Fruit fly (Drosophila melanogaster): ENCODE results near the gene CG6912.

Gene CG6912

dm6 chr3R:15089922-15090261, 46.9 kb downstream of the CG6912 start:
- TF ChIP-seq Hr83 (GFP tag; optimal IDR thresholded peaks at IDR 0.05; ENCODE audit: poor library complexity, severe bottlenecking) (no peak), sage (GFP tag; optimal IDR thresholded peaks at IDR 0.05) (peak; percentile 29), br (GFP tag; optimal IDR thresholded peaks at IDR 0.05) (no peak), Sp1 (GFP tag; optimal IDR thresholded peaks at IDR 0.05) (peak; percentile 11), rgr (GFP tag; optimal IDR thresholded peaks at IDR 0.05) (peak; percentile 34), ey (GFP tag; optimal IDR thresholded peaks at IDR 0.05) (peak; percentile 40), Abd-B (GFP tag; optimal IDR thresholded peaks at IDR 0.05) (no peak), Hnf4 (GFP tag; optimal IDR thresholded peaks at IDR 0.05) (no peak), fru (GFP tag; optimal IDR thresholded peaks at IDR 0.05) (peak; percentile 41), foxo (GFP tag; optimal IDR thresholded peaks at IDR 0.05) (peak in 1 of 2 experiments; percentile 48), HLH106 (tag; optimal IDR thresholded peaks at IDR 0.05) (peak; percentile 22), jim (GFP tag; optimal IDR thresholded peaks at IDR 0.05) (no peak), h (GFP tag; optimal IDR thresholded peaks at IDR 0.05) (peak; percentile 32), Jra (GFP tag; optimal IDR thresholded peaks at IDR 0.05) (no peak), lola (GFP tag; optimal IDR thresholded peaks at IDR 0.05) (no peak), CG32264 (GFP tag; optimal IDR thresholded peaks at IDR 0.05) (no peak), OdsH (GFP tag; optimal IDR thresholded peaks at IDR 0.05) (peak; percentile 12), CrebA (GFP tag; optimal IDR thresholded peaks at IDR 0.05; ENCODE audit: borderline replicate concordance) (no peak), GATAd (GFP tag; optimal IDR thresholded peaks at IDR 0.05) (no peak)

DNA sequence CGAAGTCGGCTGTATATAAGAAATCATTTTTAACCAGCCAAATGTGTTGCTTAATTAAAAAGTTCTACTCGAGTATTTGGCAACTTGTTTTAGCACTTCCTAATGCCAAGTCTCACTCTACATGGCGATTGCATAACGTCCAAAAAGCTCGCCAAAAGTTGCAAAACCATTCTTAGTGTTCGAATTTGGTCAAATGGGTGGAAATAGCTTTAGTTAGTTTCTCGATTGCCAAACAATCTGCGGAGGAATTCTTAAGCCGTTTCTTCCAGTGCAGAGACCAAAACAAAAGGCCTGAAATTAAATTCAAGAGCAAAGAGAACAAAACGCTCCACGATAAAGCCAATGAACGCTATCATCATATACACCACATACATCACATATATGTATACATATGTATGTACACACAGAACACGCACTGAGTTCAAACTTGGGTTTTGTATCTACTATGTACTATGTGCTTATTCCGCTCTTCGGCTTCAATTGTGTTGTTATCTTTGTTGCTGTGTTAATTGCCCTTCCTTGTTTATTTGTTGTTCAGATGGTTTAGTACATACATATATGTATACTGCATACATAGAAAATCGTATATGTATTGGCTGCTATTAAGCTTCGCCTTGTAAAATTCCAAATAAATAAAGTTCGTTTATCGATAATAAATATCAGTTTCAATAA, 47.4 kb downstream of the CG6912 start:
- TF ChIP-seq N (GFP tag; optimal IDR thresholded peaks at IDR 0.05) = no peak
- no peak for TF ChIP-seq Hr78 (GFP tag; optimal IDR thresholded peaks at IDR 0.05)
- TF ChIP-seq Rel (GFP tag; optimal IDR thresholded peaks at IDR 0.05) = no peak
- TF ChIP-seq Rel (tag; optimal IDR thresholded peaks at IDR 0.05) = no peak
- no peak for TF ChIP-seq Vsx2 (GFP tag; optimal IDR thresholded peaks at IDR 0.05; ENCODE audit: partially characterized antibody)
- no peak for TF ChIP-seq Hnf4 (GFP tag; optimal IDR thresholded peaks at IDR 0.05)
- no peak for TF ChIP-seq psq (GFP tag; optimal IDR thresholded peaks at IDR 0.05)
- TF ChIP-seq Dif (GFP tag; optimal IDR thresholded peaks at IDR 0.05; ENCODE audit: partially characterized antibody) = no peak
- TF ChIP-seq br (GFP tag; optimal IDR thresholded peaks at IDR 0.05) = no peak
- TF ChIP-seq CG9705 (GFP tag; optimal IDR thresholded peaks at IDR 0.05) = no peak
- TF ChIP-seq dmrt93B (GFP tag; optimal IDR thresholded peaks at IDR 0.05) = no peak
- no peak for TF ChIP-seq tai (GFP tag; optimal IDR thresholded peaks at IDR 0.05)
- TF ChIP-seq h (GFP tag; optimal IDR thresholded peaks at IDR 0.05) = no peak
- TF ChIP-seq HLH106 (tag; optimal IDR thresholded peaks at IDR 0.05) = no peak
- no peak for TF ChIP-seq dsf (GFP tag; optimal IDR thresholded peaks at IDR 0.05; ENCODE audit: borderline replicate concordance)
- TF ChIP-seq ey (GFP tag; optimal IDR thresholded peaks at IDR 0.05) = no peak
- TF ChIP-seq lola (GFP tag; optimal IDR thresholded peaks at IDR 0.05) = no peak
- no peak for TF ChIP-seq CG32264 (GFP tag; optimal IDR thresholded peaks at IDR 0.05)
- no peak for TF ChIP-seq Abd-B (GFP tag; optimal IDR thresholded peaks at IDR 0.05)

DNA sequence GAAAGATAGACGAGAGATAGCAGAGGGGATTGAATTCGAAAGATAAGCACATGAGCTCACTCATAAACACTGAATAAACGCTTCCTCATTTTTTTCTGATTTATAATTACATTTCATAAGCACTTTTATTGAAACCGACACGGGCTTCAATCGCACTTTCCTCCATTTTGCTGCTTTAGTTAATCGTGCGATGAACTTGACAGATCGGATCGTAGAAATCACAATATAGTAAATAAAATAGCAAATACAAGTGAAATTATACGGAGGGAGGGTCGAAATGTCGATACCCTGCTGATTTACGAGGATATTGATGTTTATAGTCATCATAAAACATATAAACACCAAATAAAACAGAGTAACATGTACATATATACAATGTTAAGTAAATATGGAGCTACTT, 48.5 kb downstream of the CG6912 start:
- TF ChIP-seq brk (GFP tag; optimal IDR thresholded peaks at IDR 0.05) (no peak), Rel (GFP tag; optimal IDR thresholded peaks at IDR 0.05) (no peak), Rel (tag; optimal IDR thresholded peaks at IDR 0.05) (peak; percentile 37), Dfd (GFP tag; optimal IDR thresholded peaks at IDR 0.05) (no peak), OdsH (GFP tag; optimal IDR thresholded peaks at IDR 0.05) (no peak), Hnf4 (GFP tag; optimal IDR thresholded peaks at IDR 0.05) (no peak)

- TF ChIP-seq sv (GFP tag; optimal IDR thresholded peaks at IDR 0.05) (peak; percentile 70), lola (GFP tag; optimal IDR thresholded peaks at IDR 0.05) (no peak), CG9705 (GFP tag; optimal IDR thresholded peaks at IDR 0.05) (no peak), dl (GFP tag; optimal IDR thresholded peaks at IDR 0.05; ENCODE audit: insufficient read depth in 1 of 2, partially characterized antibody in 2 of 2) (no peak), Dfd (GFP tag; optimal IDR thresholded peaks at IDR 0.05) (no peak), jim (GFP tag; optimal IDR thresholded peaks at IDR 0.05) (no peak), foxo (GFP tag; optimal IDR thresholded peaks at IDR 0.05) (peak in 1 of 2 experiments; percentile 60), dmrt93B (GFP tag; optimal IDR thresholded peaks at IDR 0.05) (no peak), GATAd (GFP tag; optimal IDR thresholded peaks at IDR 0.05) (no peak), Sp1 (GFP tag; optimal IDR thresholded peaks at IDR 0.05) (no peak), Mio (GFP tag; optimal IDR thresholded peaks at IDR 0.05) (no peak), Dif (GFP tag; optimal IDR thresholded peaks at IDR 0.05; ENCODE audit: partially characterized antibody) (no peak), Hnf4 (GFP tag; optimal IDR thresholded peaks at IDR 0.05) (peak; percentile 41), dsf (GFP tag; optimal IDR thresholded peaks at IDR 0.05; ENCODE audit: borderline replicate concordance) (no peak), br (GFP tag; optimal IDR thresholded peaks at IDR 0.05) (peak; percentile 45), sage (GFP tag; optimal IDR thresholded peaks at IDR 0.05) (no peak), Hr78 (GFP tag; optimal IDR thresholded peaks at IDR 0.05) (no peak), N (GFP tag; optimal IDR thresholded peaks at IDR 0.05) (no peak), woc (GFP tag; optimal IDR thresholded peaks at IDR 0.05) (no peak), tai (GFP tag; optimal IDR thresholded peaks at IDR 0.05) (peak; percentile 7), usp (GFP tag; optimal IDR thresholded peaks at IDR 0.05) (no peak), Jra (GFP tag; optimal IDR thresholded peaks at IDR 0.05) (no peak), h (GFP tag; optimal IDR thresholded peaks at IDR 0.05) (peak; percentile 19), Hr83 (GFP tag; optimal IDR thresholded peaks at IDR 0.05; ENCODE audit: poor library complexity, severe bottlenecking) (no peak), Myc (optimal IDR thresholded peaks at IDR 0.05) (no peak), psq (GFP tag; optimal IDR thresholded peaks at IDR 0.05) (peak; percentile 22), CrebA (GFP tag; optimal IDR thresholded peaks at IDR 0.05; ENCODE audit: borderline replicate concordance) (no peak), Vsx2 (GFP tag; optimal IDR thresholded peaks at IDR 0.05; ENCODE audit: partially characterized antibody) (no peak), Rel (GFP tag; optimal IDR thresholded peaks at IDR 0.05) (no peak), Rel (tag; optimal IDR thresholded peaks at IDR 0.05) (no peak)
These were observed 49.1 kb downstream of the CG6912 start for dm6 chr3R:15087606-15088193.
